Fruit fly (Drosophila melanogaster) whole organism, wandering third instar larva: ENCODE data around the gene Axs.

Experiments used
- CG32264 ChIP-seq: fragments of 200-800 bp; sonication (Bioruptor generic); optimal IDR thresholded peaks from 2 replicates; lab custom pipeline; 2016; ENCODE audit warnings: missing biosample characterization, missing genetic modification characterization
- CG9705 ChIP-seq: fragments of 200-800 bp; sonication (Bioruptor generic); optimal IDR thresholded peaks from 2 replicates; lab custom pipeline; 2018; ENCODE audit warnings: missing biosample characterization, mild to moderate bottlenecking, missing genetic modification characterization
- CrebA ChIP-seq: fragments of 200-800 bp; sonication (Bioruptor generic); optimal IDR thresholded peaks from 2 replicates; lab custom pipeline; 2016; ENCODE audit warnings: missing biosample characterization, mild to moderate bottlenecking, missing genetic modification characterization, borderline replicate concordance
- Dfd ChIP-seq: fragments of >200 bp; optimal IDR thresholded peaks from 2 replicates; lab custom pipeline; 2017; ENCODE audit warnings: missing biosample characterization, missing genetic modification characterization
- Dif ChIP-seq: fragments of 200-275, 200-300 bp; sonication (Bioruptor generic); optimal IDR thresholded peaks from 2 replicates; lab custom pipeline; 2018; ENCODE audit warnings: missing biosample characterization, missing genetic modification characterization; ENCODE audit not compliant: partially characterized antibody
- GATAd ChIP-seq: sonication (Bioruptor generic); optimal IDR thresholded peaks from 2 replicates; lab custom pipeline; 2016; ENCODE audit warnings: missing biosample characterization, missing genetic modification characterization
- HLH106 ChIP-seq: fragments of 200-800 bp; optimal IDR thresholded peaks from 3 replicates; lab custom pipeline; 2019; ENCODE audit warnings: missing biosample characterization, mild to moderate bottlenecking, missing genetic modification characterization, moderate library complexity
- Hnf4 ChIP-seq: fragments of 200-800 bp; sonication (Bioruptor generic); optimal IDR thresholded peaks from 2 replicates; lab custom pipeline; 2016; ENCODE audit warnings: missing biosample characterization, mild to moderate bottlenecking, missing genetic modification characterization
- Hr78 ChIP-seq: fragments of >200 bp; optimal IDR thresholded peaks from 2 replicates; lab custom pipeline; 2017; ENCODE audit warnings: missing biosample characterization, missing genetic modification characterization
- Hr83 ChIP-seq: fragments of 200-300 bp; sonication (Bioruptor generic); optimal IDR thresholded peaks from 2 replicates; lab custom pipeline; 2016; ENCODE audit warnings: missing biosample characterization, mild to moderate bottlenecking, missing genetic modification characterization, moderate library complexity; ENCODE audit not compliant: poor library complexity, severe bottlenecking
- Jra ChIP-seq: sonication (Bioruptor generic); optimal IDR thresholded peaks from 2 replicates; lab custom pipeline; 2016; ENCODE audit warnings: missing biosample characterization, missing genetic modification characterization
- Mio ChIP-seq: sonication (Bioruptor generic); optimal IDR thresholded peaks from 2 replicates; lab custom pipeline; 2016; ENCODE audit warnings: missing biosample characterization, missing genetic modification characterization
- Myc ChIP-seq: fragments of >200 bp; optimal IDR thresholded peaks from 2 replicates; lab custom pipeline; 2017
- N ChIP-seq: fragments of >200 bp; optimal IDR thresholded peaks from 2 replicates; lab custom pipeline; 2018; ENCODE audit warnings: missing biosample characterization, missing external identifiers, missing genetic modification characterization
- OdsH ChIP-seq: fragments of 200-800 bp; sonication (Bioruptor generic); optimal IDR thresholded peaks from 2 replicates; lab custom pipeline; 2016; ENCODE audit warnings: missing biosample characterization, mild to moderate bottlenecking, missing genetic modification characterization
- Rel ChIP-seq, 2 experiments: fragments of 200-800 bp; sonication (Bioruptor generic) in 1 of 2; optimal IDR thresholded peaks; 2 replicates in 1 of 2; 3 replicates in 1 of 2; lab custom pipeline; 2016 to 2019; ENCODE audit warnings: mild to moderate bottlenecking in 2 of 2, missing biosample characterization in 2 of 2, missing genetic modification characterization in 2 of 2, moderate library complexity in 1 of 2
- Sp1 ChIP-seq: fragments of 200-800 bp; sonication (Bioruptor generic); optimal IDR thresholded peaks from 3 replicates; lab custom pipeline; 2019; ENCODE audit warnings: missing biosample characterization, mild to moderate bottlenecking, missing genetic modification characterization, moderate library complexity
- Vsx2 ChIP-seq: fragments of 200-300, 225-300 bp; sonication (Bioruptor generic); optimal IDR thresholded peaks from 2 replicates; lab custom pipeline; 2018; ENCODE audit warnings: missing biosample characterization, missing genetic modification characterization; ENCODE audit not compliant: partially characterized antibody
- br ChIP-seq: fragments of 200-800 bp; sonication (Bioruptor generic); optimal IDR thresholded peaks from 2 replicates; lab custom pipeline; 2016; ENCODE audit warnings: missing biosample characterization, missing genetic modification characterization
- brk ChIP-seq: fragments of 200-800 bp; sonication (Bioruptor generic); optimal IDR thresholded peaks from 2 replicates; lab custom pipeline; 2016; ENCODE audit warnings: missing biosample characterization, mild to moderate bottlenecking, missing genetic modification characterization
- dl ChIP-seq, 2 experiments: fragments of 175-275, 200-275 bp in 1 of 2; fragments of 200-275 bp in 1 of 2; sonication (Bioruptor generic); optimal IDR thresholded peaks; lab custom pipeline; 2018; ENCODE audit warnings: mild to moderate bottlenecking in 2 of 2, missing biosample characterization in 2 of 2, missing genetic modification characterization in 2 of 2, moderate library complexity in 2 of 2; ENCODE audit not compliant: partially characterized antibody in 2 of 2, insufficient read depth in 1 of 2
- dsf ChIP-seq: sonication (Bioruptor generic); optimal IDR thresholded peaks from 2 replicates; lab custom pipeline; 2016; ENCODE audit warnings: missing biosample characterization, missing genetic modification characterization, borderline replicate concordance
- foxo ChIP-seq, 2 experiments: fragments of 200-800 bp; sonication (Bioruptor generic); optimal IDR thresholded peaks; 2 replicates in 1 of 2; 3 replicates in 1 of 2; lab custom pipeline; 2016 to 2017; ENCODE audit warnings: missing biosample characterization in 2 of 2, missing genetic modification characterization in 2 of 2
- fru ChIP-seq: fragments of 200-800 bp; sonication (Bioruptor generic); optimal IDR thresholded peaks from 3 replicates; lab custom pipeline; 2016; ENCODE audit warnings: missing biosample characterization, mild to moderate bottlenecking, missing genetic modification characterization
- h ChIP-seq: fragments of 200-800 bp; sonication (Bioruptor generic); optimal IDR thresholded peaks from 3 replicates; lab custom pipeline; 2016; ENCODE audit warnings: missing biosample characterization, mild to moderate bottlenecking, missing genetic modification characterization
- jim ChIP-seq: fragments of 175-275, 200-325 bp; sonication (Bioruptor generic); optimal IDR thresholded peaks from 2 replicates; lab custom pipeline; 2016; ENCODE audit warnings: missing biosample characterization, mild to moderate bottlenecking, missing genetic modification characterization
- lola ChIP-seq: fragments of >200 bp; optimal IDR thresholded peaks from 2 replicates; lab custom pipeline; 2017; ENCODE audit warnings: missing biosample characterization, missing genetic modification characterization
- pan ChIP-seq: fragments of >200 bp; optimal IDR thresholded peaks from 2 replicates; lab custom pipeline; 2017
- rgr ChIP-seq: fragments of 200-800 bp; sonication (Bioruptor generic); optimal IDR thresholded peaks from 3 replicates; lab custom pipeline; 2016; ENCODE audit warnings: missing biosample characterization, mild to moderate bottlenecking, missing genetic modification characterization
- sage ChIP-seq: fragments of 200-800 bp; sonication (Bioruptor generic); optimal IDR thresholded peaks from 2 replicates; lab custom pipeline; 2016; ENCODE audit warnings: missing biosample characterization, mild to moderate bottlenecking, missing genetic modification characterization
- sv ChIP-seq: fragments of 200-800 bp; sonication (Bioruptor generic); optimal IDR thresholded peaks from 3 replicates; lab custom pipeline; 2016; ENCODE audit warnings: missing biosample characterization, missing genetic modification characterization
- usp ChIP-seq: fragments of >200 bp; optimal IDR thresholded peaks from 2 replicates; lab custom pipeline; 2017; ENCODE audit warnings: missing biosample characterization, missing genetic modification characterization
- woc ChIP-seq: sonication (Bioruptor generic); optimal IDR thresholded peaks from 2 replicates; lab custom pipeline; 2016; ENCODE audit warnings: missing biosample characterization, mild to moderate bottlenecking, missing genetic modification characterization

Axs gene

dm6 chrX:16683765-16684164 is at the start of gene Axs:
Gene Axs, minus strand, starts transcription at chrX:16683895.
- peak; percentile 75 for TF ChIP-seq Myc (lab: Kevin White, UChicago)
- no peak for TF ChIP-seq CG32264 (GFP tag; lab: Kevin White, UChicago)
- TF ChIP-seq foxo (GFP tag; optimal IDR thresholded peaks at IDR 0.05; lab: Kevin White, UChicago), result peak in 1 of 2 experiments; percentile 5
- no peak for TF ChIP-seq sage (GFP tag; lab: Kevin White, UChicago)
- TF ChIP-seq Dif (GFP tag; lab: Kevin White, UChicago), result peak; percentile 6
- TF ChIP-seq N (GFP tag; lab: Kevin White, UChicago), result peak; percentile 56
- peak; percentile 55 for TF ChIP-seq Jra

- TF ChIP-seq CrebA (no peak), Vsx2 (GFP tag; lab: Kevin White, UChicago) (no peak), Sp1 (GFP tag; lab: Kevin White, UChicago) (no peak), HLH106 (tag; lab: Kevin White, UChicago) (no peak), CG32264 (GFP tag; lab: Kevin White, UChicago) (no peak), Mio (GFP tag; lab: Kevin White, UChicago) (no peak), GATAd (GFP tag; lab: Kevin White, UChicago) (no peak), dsf (GFP tag; lab: Kevin White, UChicago) (no peak), OdsH (GFP tag; lab: Kevin White, UChicago) (no peak)
- TF ChIP-seq, all 38 proteins: peak for 0
Measured at dm6 chrX:16733244-16733643, 49.5 kb upstream of the Axs start.

- TF ChIP-seq Jra, result no peak
- no peak for TF ChIP-seq Dif (GFP tag; lab: Kevin White, UChicago)
- no peak for TF ChIP-seq jim (GFP tag; lab: Kevin White, UChicago)
- no peak for TF ChIP-seq Hr78 (GFP tag; lab: Kevin White, UChicago)
- no peak for TF ChIP-seq h (GFP tag; lab: Kevin White, UChicago)
- TF ChIP-seq CrebA, result no peak
- TF ChIP-seq CG32264 (GFP tag; lab: Kevin White, UChicago), result no peak
- TF ChIP-seq fru (GFP tag; lab: Kevin White, UChicago), result no peak
- TF ChIP-seq Dfd, result no peak
- no peak for TF ChIP-seq N (GFP tag; lab: Kevin White, UChicago)
- no peak for TF ChIP-seq Rel (GFP tag; optimal IDR thresholded peaks at IDR 0.05; lab: Kevin White, UChicago)
- TF ChIP-seq Rel (tag; optimal IDR thresholded peaks at IDR 0.05; lab: Kevin White, UChicago), result no peak
- no peak for TF ChIP-seq sv (GFP tag; lab: Kevin White, UChicago)
- no peak for TF ChIP-seq Sp1 (GFP tag; lab: Kevin White, UChicago)
- TF ChIP-seq OdsH (GFP tag; lab: Kevin White, UChicago), result no peak
- TF ChIP-seq dl (GFP tag; optimal IDR thresholded peaks at IDR 0.05; lab: Kevin White, UChicago; ENCODE audit: insufficient read depth in 1 of 2, partially characterized antibody in 2 of 2), result no peak
- TF ChIP-seq dsf (GFP tag; lab: Kevin White, UChicago), result no peak
- no peak for TF ChIP-seq Hr83 (GFP tag; lab: Kevin White, UChicago)
- no peak for TF ChIP-seq foxo (GFP tag; optimal IDR thresholded peaks at IDR 0.05; lab: Kevin White, UChicago)
- TF ChIP-seq lola (GFP tag; lab: Kevin White, UChicago), result no peak
Measured at dm6 chrX:16730791-16731190, 47.1 kb upstream of the Axs start, which contains the start of gene TwdlX. Gene TwdlX, plus strand, starts transcription at chrX:16731091.

- TF ChIP-seq dsf (GFP tag; lab: Kevin White, UChicago), result no peak
- TF ChIP-seq fru (GFP tag; lab: Kevin White, UChicago), result peak; percentile 5
Measured at dm6 chrX:16724544-16724943, 40.8 kb upstream of the Axs start.

dm6 chrX:16723203-16724173 is 39.8 kb upstream of the Axs start:
- TF ChIP-seq Hnf4, result peak; percentile 49
- TF ChIP-seq CG32264 (GFP tag; lab: Kevin White, UChicago), result no peak
- TF ChIP-seq br, result peak; percentile 56
- TF ChIP-seq rgr (GFP tag; lab: Kevin White, UChicago), result peak; percentile 79
- peak; percentile 78 for TF ChIP-seq Sp1 (GFP tag; lab: Kevin White, UChicago)
- TF ChIP-seq lola (GFP tag; lab: Kevin White, UChicago), result no peak
- TF ChIP-seq jim (GFP tag; lab: Kevin White, UChicago), result no peak
- TF ChIP-seq Dif (GFP tag; lab: Kevin White, UChicago), result peak; percentile 3
- peak; percentile 65 for TF ChIP-seq HLH106 (tag; lab: Kevin White, UChicago)
- peak; percentile 43 for TF ChIP-seq woc (GFP tag; lab: Kevin White, UChicago)
- no peak for TF ChIP-seq Hr83 (GFP tag; lab: Kevin White, UChicago)
- peak; percentile 31 to 42 for TF ChIP-seq dl (GFP tag; optimal IDR thresholded peaks at IDR 0.05; lab: Kevin White, UChicago; ENCODE audit: insufficient read depth in 1 of 2, partially characterized antibody in 2 of 2)
- no peak for TF ChIP-seq GATAd (GFP tag; lab: Kevin White, UChicago)
- TF ChIP-seq usp (GFP tag; lab: Kevin White, UChicago), result no peak
- TF ChIP-seq CG9705 (GFP tag; lab: Kevin White, UChicago), result no peak
- peak; percentile 19 for TF ChIP-seq brk
- TF ChIP-seq Myc (lab: Kevin White, UChicago), result no peak
- TF ChIP-seq pan (lab: Kevin White, UChicago), result no peak
- peak; percentile 59 for TF ChIP-seq h (GFP tag; lab: Kevin White, UChicago)
- peak; percentile 40 for TF ChIP-seq CrebA
- TF ChIP-seq Hr78 (GFP tag; lab: Kevin White, UChicago), result no peak
- peak in 1 of 2 experiments; percentile 64 for TF ChIP-seq foxo (GFP tag; optimal IDR thresholded peaks at IDR 0.05; lab: Kevin White, UChicago)
- no peak for TF ChIP-seq N (GFP tag; lab: Kevin White, UChicago)
- peak; percentile 74 for TF ChIP-seq sv (GFP tag; lab: Kevin White, UChicago)
- no peak for TF ChIP-seq dsf (GFP tag; lab: Kevin White, UChicago)
